Fruit fly (Drosophila melanogaster) whole organism, pupa: ENCODE results near the gene CG42713.

Experiments used
- CG12605 ChIP-seq: fragments of 200-800 bp; sonication (Bioruptor generic); IDR thresholded peaks from 2 replicates; pipeline ENCODE4 v1.3.6; 2022; ENCODE audit warnings: missing biosample characterization, missing genetic modification characterization
- CG13204 ChIP-seq: fragments of 200-800 bp; sonication (Bioruptor generic); optimal IDR thresholded peaks from 2 replicates; lab custom pipeline; 2018; ENCODE audit warnings: missing biosample characterization, mild to moderate bottlenecking, missing genetic modification characterization, moderate library complexity
- CG14655 ChIP-seq: fragments of 200-800 bp; sonication (Bioruptor generic); optimal IDR thresholded peaks from 3 replicates; lab custom pipeline; 2017; ENCODE audit warnings: mild to moderate bottlenecking, missing biosample characterization, missing genetic modification reagents, missing genetic modification characterization
- CG17806 ChIP-seq: fragments of 200-800 bp; sonication (Bioruptor generic); optimal IDR thresholded peaks from 2 replicates; lab custom pipeline; 2018; ENCODE audit warnings: missing biosample characterization, mild to moderate bottlenecking, missing genetic modification characterization, moderate library complexity
- CG34367 ChIP-seq: fragments of 200-800 bp; sonication (Bioruptor generic); optimal IDR thresholded peaks from 2 replicates; lab custom pipeline; 2018; ENCODE audit warnings: missing biosample characterization, mild to moderate bottlenecking, missing genetic modification characterization
- CG4496 ChIP-seq: fragments of 200-800 bp; sonication (Bioruptor generic); IDR thresholded peaks from 3 replicates; pipeline ENCODE4 v1.3.6; 2022; ENCODE audit warnings: missing biosample characterization, missing genetic modification characterization
- CG8301 ChIP-seq: fragments of 200-800 bp; sonication (Bioruptor generic); optimal IDR thresholded peaks from 2 replicates; lab custom pipeline; 2018; ENCODE audit warnings: missing biosample characterization, mild to moderate bottlenecking, missing genetic modification characterization
- D1 ChIP-seq: fragments of 200-800 bp; sonication (Bioruptor generic); optimal IDR thresholded peaks from 2 replicates; lab custom pipeline; 2018; ENCODE audit warnings: missing biosample characterization, mild to moderate bottlenecking, missing genetic modification characterization, moderate library complexity
- EcR ChIP-seq: fragments of 200-800 bp; sonication (Bioruptor generic); optimal IDR thresholded peaks from 3 replicates; lab custom pipeline; 2019; ENCODE audit warnings: missing biosample characterization, missing genetic modification characterization, mild to moderate bottlenecking, moderate library complexity, missing genetic modification reagents
- Ets98B ChIP-seq: fragments of 200-800 bp; sonication (Bioruptor generic); IDR thresholded peaks from 2 replicates; pipeline ENCODE4 v1.3.6; 2022; ENCODE audit warnings: missing biosample characterization, missing genetic modification characterization
- gl ChIP-seq: fragments of 200-800 bp; sonication (Bioruptor generic); optimal IDR thresholded peaks from 2 replicates; lab custom pipeline; 2018; ENCODE audit warnings: missing biosample characterization, mild to moderate bottlenecking, missing genetic modification characterization
- rn ChIP-seq: fragments of 200-800 bp; sonication (Bioruptor generic); IDR thresholded peaks from 2 replicates; pipeline ENCODE4 v1.3.6; 2022; ENCODE audit warnings: missing biosample characterization, missing genetic modification characterization

DNA sequence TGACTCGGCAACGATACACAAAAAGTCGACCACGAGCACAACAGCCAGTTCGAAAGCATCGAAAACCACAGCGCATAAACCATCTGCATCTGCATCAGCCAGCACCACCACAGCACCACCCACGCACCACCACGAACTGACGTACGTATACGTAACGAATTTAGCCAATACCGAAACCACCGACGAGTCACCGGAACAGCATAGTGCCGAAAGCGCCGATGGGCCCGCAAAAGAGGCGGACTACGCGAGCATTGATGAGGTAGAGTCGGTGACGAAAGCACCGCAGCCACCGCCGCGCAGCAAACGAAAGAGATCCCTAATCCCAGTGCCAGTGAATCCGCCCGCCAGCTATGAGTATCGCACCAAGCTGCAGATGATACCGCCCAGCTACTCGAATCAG lies 39.9 kb downstream of the CG42713 start:
- no peak for TF ChIP-seq CG13204 (GFP tag; lab: Kevin White, UChicago)
- TF ChIP-seq CG4496 (GFP tag; lab: Robert Waterston, UW): no peak
- no peak for TF ChIP-seq CG14655 (GFP tag; lab: Kevin White, UChicago)
- TF ChIP-seq D1 (tag; lab: Kevin White, UChicago): no peak
- TF ChIP-seq Ets98B (GFP tag; lab: Robert Waterston, UW): no peak
- no peak for TF ChIP-seq CG8301 (tag; lab: Kevin White, UChicago)
- no peak for TF ChIP-seq EcR (GFP tag; lab: Kevin White, UChicago)
- TF ChIP-seq gl (tag; lab: Kevin White, UChicago): no peak
- no peak for TF ChIP-seq CG17806 (tag; lab: Kevin White, UChicago)
- no peak for TF ChIP-seq rn (GFP tag; lab: Robert Waterston, UW)
- TF ChIP-seq CG12605 (GFP tag; lab: Robert Waterston, UW): no peak
- no peak for TF ChIP-seq CG34367 (tag; lab: Kevin White, UChicago)
